Worm (Caenorhabditis elegans) whole organism, L1 larva: Measurements from ENCODE around the gene tsfm-1.

Source experiments
- C04F5.9 ChIP-seq: sonication (generic microtip); optimal IDR thresholded peaks from 2 replicates; lab custom pipeline; 2016; ENCODE audit warnings: missing genetic modification characterization, missing compliant biosample characterization
- alr-1 ChIP-seq: fragments of 200-800 bp; sonication (Bioruptor generic); optimal IDR thresholded peaks from 2 replicates; lab custom pipeline; 2018; ENCODE audit warnings: borderline replicate concordance, mild to moderate bottlenecking, missing genetic modification characterization, missing compliant biosample characterization
- aly-2 ChIP-seq: fragments of 150-350 bp; optimal IDR thresholded peaks from 2 replicates; lab custom pipeline; 2014; ENCODE audit warnings: missing biosample characterization, missing genetic modification characterization
- ama-1 ChIP-seq: fragments of 150-350 bp; optimal IDR thresholded peaks from 2 replicates; lab custom pipeline; 2014
- blmp-1 ChIP-seq: fragments of 150-350 bp; optimal IDR thresholded peaks from 2 replicates; lab custom pipeline; 2014; ENCODE audit warnings: missing biosample characterization, missing genetic modification characterization
- ceh-8 ChIP-seq: fragments of 200-800 bp; sonication (Bioruptor generic); optimal IDR thresholded peaks from 2 replicates; lab custom pipeline; 2018; ENCODE audit warnings: mild to moderate bottlenecking, missing genetic modification characterization, moderate library complexity, missing compliant biosample characterization
- ceh-82 ChIP-seq, 3 experiments: fragments of 150-350 bp in 1 of 3; sonication (generic microtip) in 2 of 3; optimal IDR thresholded peaks; 2 replicates each; lab custom pipeline; 2014 to 2017; ENCODE audit warnings: missing biosample characterization in 3 of 3, missing genetic modification characterization in 3 of 3
- ceh-88 ChIP-seq: fragments of 200-800 bp; sonication (Bioruptor generic); IDR thresholded peaks from 2 replicates; pipeline ENCODE4 v1.3.6; 2022; ENCODE audit warnings: missing genetic modification characterization, missing compliant biosample characterization
- ces-1 ChIP-seq: fragments of 150-350 bp; optimal IDR thresholded peaks from 2 replicates; lab custom pipeline; 2014; ENCODE audit warnings: missing biosample characterization, missing genetic modification reagents, missing genetic modification characterization
- efl-1 ChIP-seq, 4 experiments: fragments of 150-350 bp; optimal IDR thresholded peaks in 3 of 4; peaks in 1 of 4; 1 replicate in 1 of 4; 2 replicates in 3 of 4; lab custom pipeline; 2014; ENCODE audit warnings: missing biosample characterization in 2 of 4, missing genetic modification characterization in 2 of 4, missing genetic modification reagents in 2 of 4
- egl-13 ChIP-seq: sonication (generic microtip); optimal IDR thresholded peaks from 2 replicates; lab custom pipeline; 2016; ENCODE audit warnings: missing genotype, missing genetic modification reagents, missing genetic modification characterization, missing compliant biosample characterization
- egl-27 ChIP-seq, 2 experiments: fragments of 150-350 bp in 1 of 2; sonication (generic microtip); optimal IDR thresholded peaks; 3 replicates each; lab custom pipeline; 2017 to 2018; ENCODE audit warnings: missing biosample characterization in 2 of 2, missing genetic modification characterization in 2 of 2, missing genetic modification reagents in 2 of 2
- elt-2 ChIP-seq: sonication (generic microtip); optimal IDR thresholded peaks from 2 replicates; lab custom pipeline; 2016; ENCODE audit warnings: missing genetic modification characterization, mild to moderate bottlenecking, inconsistent platforms, missing compliant biosample characterization, missing genetic modification reagents
- ets-5 ChIP-seq: fragments of 200-800 bp; sonication (Bioruptor generic); IDR thresholded peaks from 2 replicates; pipeline ENCODE4 v1.3.6; 2022; ENCODE audit warnings: missing genetic modification characterization, missing compliant biosample characterization
- fkh-8 ChIP-seq: sonication (generic microtip); optimal IDR thresholded peaks from 2 replicates; lab custom pipeline; 2016; ENCODE audit warnings: mild to moderate bottlenecking, missing genetic modification characterization, missing compliant biosample characterization
- fos-1 ChIP-seq: fragments of 150-350 bp; optimal IDR thresholded peaks from 2 replicates; lab custom pipeline; 2014; ENCODE audit warnings: missing biosample characterization, missing genetic modification characterization
- grh-1 ChIP-seq: fragments of 200-800 bp; sonication (Bioruptor generic); IDR thresholded peaks from 2 replicates; pipeline ENCODE4 v1.3.6; 2022; ENCODE audit warnings: missing genetic modification reagents, missing genetic modification characterization, missing compliant biosample characterization
- hlh-17 ChIP-seq: fragments of 200-800 bp; sonication (Bioruptor generic); optimal IDR thresholded peaks from 2 replicates; lab custom pipeline; 2018; ENCODE audit warnings: missing genetic modification characterization, mild to moderate bottlenecking, missing compliant biosample characterization, moderate library complexity, borderline replicate concordance
- hpl-2 ChIP-seq: fragments of 150-350 bp; optimal IDR thresholded peaks from 2 replicates; lab custom pipeline; 2014; ENCODE audit warnings: missing biosample characterization, missing genetic modification reagents, missing genetic modification characterization
- lin-13 ChIP-seq: fragments of 150-350 bp; optimal IDR thresholded peaks from 2 replicates; lab custom pipeline; 2014; ENCODE audit warnings: missing biosample characterization, missing genetic modification reagents, missing genetic modification characterization
- lin-15B ChIP-seq: fragments of 150-350 bp; sonication (generic microtip); optimal IDR thresholded peaks from 3 replicates; lab custom pipeline; 2014; ENCODE audit warnings: missing biosample characterization, missing genetic modification characterization
- lin-35 ChIP-seq, 2 experiments: fragments of 150-350 bp; optimal IDR thresholded peaks; 2 replicates each; lab custom pipeline; 2014; ENCODE audit warnings: missing biosample characterization in 2 of 2, missing genetic modification characterization in 2 of 2, missing genetic modification reagents in 2 of 2
- lsy-2 ChIP-seq, 2 experiments: fragments of 150-350 bp; optimal IDR thresholded peaks; 2 replicates each; lab custom pipeline; 2014; ENCODE audit warnings: missing biosample characterization in 2 of 2, missing genetic modification characterization in 2 of 2
- mef-2 ChIP-seq: fragments of 150-350 bp; optimal IDR thresholded peaks from 2 replicates; lab custom pipeline; 2014; ENCODE audit warnings: missing biosample characterization, missing genetic modification characterization
- nhr-19 ChIP-seq: fragments of 200-800 bp; sonication (Bioruptor generic); conservative IDR thresholded peaks from 2 replicates; pipeline ENCODE4 v1.3.6; 2022; ENCODE audit warnings: missing genetic modification characterization, missing compliant biosample characterization
- nhr-20 ChIP-seq: sonication (generic microtip); optimal IDR thresholded peaks from 2 replicates; lab custom pipeline; 2016; ENCODE audit warnings: mild to moderate bottlenecking, missing genetic modification characterization, missing compliant biosample characterization
- nhr-237 ChIP-seq: fragments of 150-350 bp; optimal IDR thresholded peaks from 2 replicates; lab custom pipeline; 2014; ENCODE audit warnings: missing biosample characterization, missing genetic modification characterization
- nhr-28 ChIP-seq: fragments of 150-350 bp; optimal IDR thresholded peaks from 2 replicates; lab custom pipeline; 2014; ENCODE audit warnings: missing biosample characterization, missing genetic modification characterization
- nhr-47 ChIP-seq: sonication (generic microtip); optimal IDR thresholded peaks from 2 replicates; lab custom pipeline; 2016; ENCODE audit warnings: mild to moderate bottlenecking, missing genetic modification characterization, moderate library complexity, missing compliant biosample characterization
- nhr-71 ChIP-seq: sonication (generic microtip); optimal IDR thresholded peaks from 2 replicates; lab custom pipeline; 2016; ENCODE audit warnings: mild to moderate bottlenecking, missing genetic modification characterization, moderate library complexity, missing compliant biosample characterization
- nhr-84 ChIP-seq: sonication (generic microtip); optimal IDR thresholded peaks from 2 replicates; lab custom pipeline; 2017; ENCODE audit warnings: missing biosample characterization, missing genetic modification characterization
- nhr-90 ChIP-seq: sonication (generic microtip); optimal IDR thresholded peaks from 2 replicates; lab custom pipeline; 2016; ENCODE audit warnings: mild to moderate bottlenecking, missing genetic modification characterization, missing compliant biosample characterization; ENCODE audit not compliant: poor library complexity
- pag-3 ChIP-seq: sonication (generic microtip); optimal IDR thresholded peaks from 2 replicates; lab custom pipeline; 2017; ENCODE audit warnings: missing genetic modification characterization, mild to moderate bottlenecking, missing compliant biosample characterization, antibody characterized with exemption, borderline replicate concordance; ENCODE audit not compliant: insufficient read depth
- pax-3 ChIP-seq: fragments of 200-800 bp; sonication (Bioruptor generic); optimal IDR thresholded peaks from 2 replicates; lab custom pipeline; 2018; ENCODE audit warnings: mild to moderate bottlenecking, missing genetic modification characterization, moderate library complexity, missing compliant biosample characterization
- rnt-1 ChIP-seq: sonication (generic microtip); optimal IDR thresholded peaks from 2 replicates; lab custom pipeline; 2016; ENCODE audit warnings: mild to moderate bottlenecking, missing genetic modification characterization, moderate library complexity, missing compliant biosample characterization
- snu-23 ChIP-seq: sonication (generic microtip); optimal IDR thresholded peaks from 2 replicates; lab custom pipeline; 2016; ENCODE audit warnings: missing genetic modification characterization, missing compliant biosample characterization
- sox-4 ChIP-seq: sonication (generic microtip); optimal IDR thresholded peaks from 2 replicates; lab custom pipeline; 2016; ENCODE audit warnings: missing genetic modification characterization, missing compliant biosample characterization
- swsn-7 ChIP-seq: sonication (generic microtip); optimal IDR thresholded peaks from 2 replicates; lab custom pipeline; 2016; ENCODE audit warnings: missing genetic modification characterization, missing compliant biosample characterization
- tbx-2 ChIP-seq: sonication (generic microtip); optimal IDR thresholded peaks from 2 replicates; lab custom pipeline; 2016; ENCODE audit warnings: missing genetic modification characterization, missing compliant biosample characterization
- tlp-1 ChIP-seq: fragments of 150-350 bp; optimal IDR thresholded peaks from 2 replicates; lab custom pipeline; 2014; ENCODE audit warnings: missing biosample characterization, missing genetic modification characterization
- unc-130 ChIP-seq: fragments of 150-350 bp; optimal IDR thresholded peaks from 2 replicates; lab custom pipeline; 2017; ENCODE audit warnings: missing biosample characterization, missing genetic modification characterization, inconsistent platforms
- unc-30 ChIP-seq: sonication (generic microtip); optimal IDR thresholded peaks from 2 replicates; lab custom pipeline; 2017; ENCODE audit warnings: missing biosample characterization, missing genetic modification characterization
- vab-15 ChIP-seq: sonication (generic microtip); optimal IDR thresholded peaks from 2 replicates; lab custom pipeline; 2017; ENCODE audit warnings: missing genotype, mild to moderate bottlenecking, missing genetic modification characterization, missing compliant biosample characterization
- xbp-1 ChIP-seq: sonication (generic microtip); optimal IDR thresholded peaks from 2 replicates; lab custom pipeline; 2016; ENCODE audit warnings: missing genetic modification characterization, missing compliant biosample characterization
- ztf-11 ChIP-seq, 2 experiments: sonication (generic microtip); optimal IDR thresholded peaks; 2 replicates each; lab custom pipeline; 2016 to 2017; ENCODE audit warnings: missing genetic modification characterization in 2 of 2, missing biosample characterization in 1 of 2, missing compliant biosample characterization in 1 of 2
- ztf-4 ChIP-seq: fragments of 150-350 bp; optimal IDR thresholded peaks from 2 replicates; lab custom pipeline; 2014; ENCODE audit warnings: missing biosample characterization, missing genetic modification characterization

tsfm-1 gene

DNA sequence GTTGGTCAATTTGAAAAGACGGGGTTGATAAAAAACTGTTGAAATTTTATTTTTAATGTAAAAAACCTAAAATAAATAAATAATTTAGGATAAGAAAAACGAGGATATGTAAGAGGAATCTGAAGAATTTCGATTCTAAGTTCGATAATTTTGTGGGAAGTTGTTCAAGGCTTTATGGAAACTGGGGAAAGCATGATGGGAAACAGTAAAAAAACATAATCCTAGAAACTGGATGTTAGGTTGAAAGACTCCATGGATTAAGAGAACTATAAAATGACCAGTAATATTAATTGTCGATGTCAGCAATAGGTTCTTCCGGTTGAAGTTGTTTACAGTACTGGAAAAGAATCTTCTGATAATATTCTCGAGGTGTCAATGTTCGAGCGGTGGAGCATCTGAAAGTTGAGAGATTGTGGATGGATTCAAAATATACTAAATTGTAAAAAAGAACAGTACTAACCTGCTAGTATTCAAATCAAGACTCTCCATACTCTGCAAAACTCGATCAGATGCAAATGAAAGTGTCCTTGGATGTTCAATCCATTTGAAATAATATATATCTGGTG is 49.0 kb upstream of the tsfm-1 start:
- peak; percentile 1 for TF ChIP-seq nhr-47 (tag; lab: Kevin White, UChicago)
- no peak for TF ChIP-seq nhr-90 (tag; lab: Kevin White, UChicago)
- no peak for TF ChIP-seq tlp-1 (tag; lab: Kevin White, UChicago)
- TF ChIP-seq ztf-11 (tag; optimal IDR thresholded peaks at IDR 0.05; lab: Kevin White, UChicago), result no peak
- TF ChIP-seq lsy-2 (tag; optimal IDR thresholded peaks at IDR 0.05; lab: Kevin White, UChicago), result no peak
- TF ChIP-seq fos-1 (tag; lab: Kevin White, UChicago), result no peak
- TF ChIP-seq ztf-4 (tag; lab: Kevin White, UChicago), result no peak
- no peak for TF ChIP-seq lin-15B (tag; lab: Kevin White, UChicago)
- TF ChIP-seq egl-27 (tag; optimal IDR thresholded peaks at IDR 0.05; lab: Kevin White, UChicago), result no peak
- no peak for TF ChIP-seq hlh-17
- TF ChIP-seq pax-3, result peak; percentile 1
- peak; percentile 4 for TF ChIP-seq nhr-71 (tag; lab: Kevin White, UChicago)
- TF ChIP-seq nhr-237 (tag; lab: Kevin White, UChicago), result no peak
- TF ChIP-seq xbp-1 (tag; lab: Kevin White, UChicago), result no peak
- TF ChIP-seq ceh-82 (tag; optimal IDR thresholded peaks at IDR 0.05; lab: Kevin White, UChicago), result no peak
- no peak for TF ChIP-seq swsn-7
- TF ChIP-seq unc-30, result no peak
- no peak for TF ChIP-seq sox-4
- TF ChIP-seq efl-1 (optimal IDR thresholded peaks at IDR 0.05; lab: Kevin White, UChicago), result no peak
- TF ChIP-seq efl-1 (GFP tag; optimal IDR thresholded peaks at IDR 0.05 in 1 of 2; lab: Kevin White, UChicago), result peak in 1 of 2 experiments; percentile 47

DNA sequence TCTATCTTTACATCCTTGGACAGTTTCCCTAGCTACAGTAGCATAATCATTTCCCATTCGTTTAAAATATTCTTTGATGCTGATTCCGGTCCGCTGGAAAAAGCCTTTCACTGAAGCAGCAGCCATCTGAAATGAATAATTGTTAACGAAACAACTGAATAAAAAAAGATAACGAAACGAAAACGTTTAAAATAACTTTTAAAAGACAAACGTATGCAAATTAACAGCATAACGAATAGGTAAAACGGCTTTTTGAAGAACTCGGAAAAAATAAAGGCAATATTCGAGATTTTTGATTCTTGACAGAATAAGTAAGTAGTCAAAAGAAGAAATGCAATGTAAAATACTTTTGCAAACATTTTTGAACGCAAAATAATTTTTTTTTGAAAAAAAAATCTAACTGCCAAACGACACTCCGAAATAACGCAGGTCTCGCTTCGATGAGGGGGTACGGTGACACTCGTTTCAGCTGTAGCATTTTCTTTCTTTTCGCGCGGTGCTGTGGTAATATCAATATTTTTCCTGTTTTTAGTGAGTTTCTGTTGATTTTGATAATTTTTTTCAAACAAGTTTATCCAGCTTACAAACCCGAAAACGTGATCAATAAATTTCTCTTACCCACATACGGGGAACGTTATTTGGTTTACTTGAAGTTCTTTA is 46.7 kb upstream of the tsfm-1 start, which contains the start of the genes R04F11.5 and R04F11.2:
TSS of gene R04F11.5 (minus strand) at position 126 of the 660 bp plus-strand sequence.
TSS of gene R04F11.2 (plus strand) at position 488 of the 660 bp plus-strand sequence.
- peak; percentile 56 for TF ChIP-seq lin-13 (GFP tag; lab: Kevin White, UChicago)
- TF ChIP-seq ama-1 (lab: Kevin White, UChicago), result no peak
- no peak for TF ChIP-seq unc-30
- TF ChIP-seq mef-2, result no peak
- TF ChIP-seq egl-13 (tag; lab: Kevin White, UChicago), result peak; percentile 46
- TF ChIP-seq sox-4, result no peak
- TF ChIP-seq nhr-237 (tag; lab: Kevin White, UChicago), result peak; percentile 31
- peak; percentile 7; the same call in 1 of the 2 replicates for TF ChIP-seq ceh-88 (GFP tag; lab: Robert Waterston, UW)
- TF ChIP-seq fkh-8 (tag; lab: Kevin White, UChicago), result peak; percentile 48
- TF ChIP-seq nhr-47 (tag; lab: Kevin White, UChicago), result peak; percentile 77
- peak; percentile 84 for TF ChIP-seq nhr-71 (tag; lab: Kevin White, UChicago)
- TF ChIP-seq ceh-8 (GFP tag; lab: Kevin White, UChicago), result no peak
- peak; percentile 86 for TF ChIP-seq snu-23
- peak; percentile 84 to 88 for TF ChIP-seq efl-1 (optimal IDR thresholded peaks at IDR 0.05; lab: Kevin White, UChicago)
- TF ChIP-seq efl-1 (GFP tag; optimal IDR thresholded peaks at IDR 0.05 in 1 of 2; lab: Kevin White, UChicago), result peak; percentile 85 to 98
- TF ChIP-seq rnt-1 (tag; lab: Kevin White, UChicago), result peak; percentile 68
- TF ChIP-seq blmp-1 (tag; lab: Kevin White, UChicago), result peak; percentile 78
- no peak for TF ChIP-seq alr-1 (tag; lab: Kevin White, UChicago)
- no peak for TF ChIP-seq nhr-28 (tag; lab: Kevin White, UChicago)
- no peak for TF ChIP-seq ets-5 (GFP tag; lab: Robert Waterston, UW)
- TF ChIP-seq grh-1 (GFP tag; lab: Robert Waterston, UW), result 0 out of 2 replicates have a peak, but pooled peaks have one; percentile 56
- TF ChIP-seq lin-15B (tag; lab: Kevin White, UChicago), result peak; percentile 80
- TF ChIP-seq swsn-7, result peak; percentile 71
- peak; percentile 19 for TF ChIP-seq aly-2 (tag; lab: Kevin White, UChicago)
- TF ChIP-seq nhr-84 (tag; lab: Kevin White, UChicago), result no peak
- peak; percentile 69 for TF ChIP-seq tbx-2
- TF ChIP-seq hlh-17, result no peak
- TF ChIP-seq lin-35 (GFP tag; optimal IDR thresholded peaks at IDR 0.05; lab: Kevin White, UChicago), result peak; percentile 84 to 91
- no peak for TF ChIP-seq vab-15 (tag; lab: Kevin White, UChicago)
- TF ChIP-seq unc-130, result peak; percentile 82
- no peak for TF ChIP-seq C04F5.9 (tag; lab: Kevin White, UChicago)
- TF ChIP-seq nhr-19 (GFP tag; lab: Robert Waterston, UW), result peak; percentile 72
- TF ChIP-seq hpl-2 (GFP tag; lab: Kevin White, UChicago), result peak; percentile 2
- no peak for TF ChIP-seq egl-27 (tag; optimal IDR thresholded peaks at IDR 0.05; lab: Kevin White, UChicago)
- peak; percentile 76 for TF ChIP-seq nhr-20
- TF ChIP-seq elt-2 (tag; lab: Kevin White, UChicago), result no peak
- no peak for TF ChIP-seq pag-3
- TF ChIP-seq ces-1 (GFP tag; lab: Kevin White, UChicago), result no peak
- peak; percentile 55 to 86 (median 59) for TF ChIP-seq ceh-82 (tag; optimal IDR thresholded peaks at IDR 0.05; lab: Kevin White, UChicago)
